Worm (Caenorhabditis elegans) whole organism, L1 larva: ENCODE results near the gene F07C6.2.

Source experiments
- C16A3.4 ChIP-seq: fragments of 150-350 bp; optimal IDR thresholded peaks from 2 replicates; lab custom pipeline; 2014; ENCODE audit warnings: missing biosample characterization, missing genetic modification characterization
- C34B4.2 ChIP-seq: sonication (generic microtip); optimal IDR thresholded peaks from 2 replicates; lab custom pipeline; 2017; ENCODE audit warnings: mild to moderate bottlenecking, missing genetic modification characterization, missing compliant biosample characterization
- F16B12.6 ChIP-seq: fragments of 150-350 bp; optimal IDR thresholded peaks from 2 replicates; lab custom pipeline; 2014; ENCODE audit warnings: missing biosample characterization, missing genetic modification characterization
- alr-1 ChIP-seq: fragments of 200-800 bp; sonication (Bioruptor generic); optimal IDR thresholded peaks from 2 replicates; lab custom pipeline; 2018; ENCODE audit warnings: borderline replicate concordance, mild to moderate bottlenecking, missing genetic modification characterization, missing compliant biosample characterization
- blmp-1 ChIP-seq: fragments of 150-350 bp; optimal IDR thresholded peaks from 2 replicates; lab custom pipeline; 2014; ENCODE audit warnings: missing biosample characterization, missing genetic modification characterization
- ceh-63 ChIP-seq: fragments of 200-800 bp; sonication (Bioruptor generic); optimal IDR thresholded peaks from 2 replicates; lab custom pipeline; 2018; ENCODE audit warnings: mild to moderate bottlenecking, missing genetic modification characterization, missing compliant biosample characterization
- ceh-82 ChIP-seq, 3 experiments: fragments of 150-350 bp in 1 of 3; sonication (generic microtip) in 2 of 3; optimal IDR thresholded peaks; 2 replicates each; lab custom pipeline; 2014 to 2017; ENCODE audit warnings: missing biosample characterization in 3 of 3, missing genetic modification characterization in 3 of 3
- ceh-88 ChIP-seq: fragments of 200-800 bp; sonication (Bioruptor generic); IDR thresholded peaks from 2 replicates; pipeline ENCODE4 v1.3.6; 2022; ENCODE audit warnings: missing genetic modification characterization, missing compliant biosample characterization
- dpl-1 ChIP-seq, 3 experiments: fragments of 150-350 bp in 2 of 3; sonication (generic microtip) in 1 of 3; optimal IDR thresholded peaks; 2 replicates each; lab custom pipeline; 2014 to 2017; ENCODE audit warnings: missing biosample characterization in 3 of 3, missing genetic modification characterization in 3 of 3, missing genetic modification reagents in 3 of 3
- efl-1 ChIP-seq, 4 experiments: fragments of 150-350 bp; optimal IDR thresholded peaks in 3 of 4; peaks in 1 of 4; 1 replicate in 1 of 4; 2 replicates in 3 of 4; lab custom pipeline; 2014; ENCODE audit warnings: missing biosample characterization in 2 of 4, missing genetic modification characterization in 2 of 4, missing genetic modification reagents in 2 of 4
- efl-3 ChIP-seq: fragments of 200-800 bp; sonication (Bioruptor generic); optimal IDR thresholded peaks from 2 replicates; lab custom pipeline; 2018; ENCODE audit warnings: mild to moderate bottlenecking, missing genetic modification characterization, missing compliant biosample characterization
- egl-13 ChIP-seq: sonication (generic microtip); optimal IDR thresholded peaks from 2 replicates; lab custom pipeline; 2016; ENCODE audit warnings: missing genotype, missing genetic modification reagents, missing genetic modification characterization, missing compliant biosample characterization
- egl-27 ChIP-seq, 2 experiments: fragments of 150-350 bp in 1 of 2; sonication (generic microtip); optimal IDR thresholded peaks; 3 replicates each; lab custom pipeline; 2017 to 2018; ENCODE audit warnings: missing biosample characterization in 2 of 2, missing genetic modification characterization in 2 of 2, missing genetic modification reagents in 2 of 2
- elt-3 ChIP-seq, 6 experiments: fragments of 150-350 bp in 1 of 6; sonication (generic microtip); optimal IDR thresholded peaks; 2 replicates each; lab custom pipeline; 2017 to 2018; ENCODE audit warnings: missing biosample characterization in 6 of 6, missing genetic modification characterization in 6 of 6, inconsistent platforms in 1 of 6
- fkh-8 ChIP-seq: sonication (generic microtip); optimal IDR thresholded peaks from 2 replicates; lab custom pipeline; 2016; ENCODE audit warnings: mild to moderate bottlenecking, missing genetic modification characterization, missing compliant biosample characterization
- grh-1 ChIP-seq: fragments of 200-800 bp; sonication (Bioruptor generic); IDR thresholded peaks from 2 replicates; pipeline ENCODE4 v1.3.6; 2022; ENCODE audit warnings: missing genetic modification reagents, missing genetic modification characterization, missing compliant biosample characterization
- hlh-17 ChIP-seq: fragments of 200-800 bp; sonication (Bioruptor generic); optimal IDR thresholded peaks from 2 replicates; lab custom pipeline; 2018; ENCODE audit warnings: missing genetic modification characterization, mild to moderate bottlenecking, missing compliant biosample characterization, moderate library complexity, borderline replicate concordance
- irx-1 ChIP-seq: sonication (generic microtip); optimal IDR thresholded peaks from 2 replicates; lab custom pipeline; 2016; ENCODE audit warnings: missing genetic modification characterization, missing compliant biosample characterization
- lin-13 ChIP-seq: fragments of 150-350 bp; optimal IDR thresholded peaks from 2 replicates; lab custom pipeline; 2014; ENCODE audit warnings: missing biosample characterization, missing genetic modification reagents, missing genetic modification characterization
- lin-14 ChIP-seq: fragments of 200-800 bp; sonication (Bioruptor generic); optimal IDR thresholded peaks from 2 replicates; lab custom pipeline; 2018; ENCODE audit warnings: mild to moderate bottlenecking, missing genetic modification characterization, moderate library complexity, missing compliant biosample characterization
- lin-35 ChIP-seq, 2 experiments: fragments of 150-350 bp; optimal IDR thresholded peaks; 2 replicates each; lab custom pipeline; 2014; ENCODE audit warnings: missing biosample characterization in 2 of 2, missing genetic modification characterization in 2 of 2, missing genetic modification reagents in 2 of 2
- lsy-2 ChIP-seq, 2 experiments: fragments of 150-350 bp; optimal IDR thresholded peaks; 2 replicates each; lab custom pipeline; 2014; ENCODE audit warnings: missing biosample characterization in 2 of 2, missing genetic modification characterization in 2 of 2
- mep-1 ChIP-seq: fragments of 150-350 bp; optimal IDR thresholded peaks from 2 replicates; lab custom pipeline; 2014; ENCODE audit warnings: missing biosample characterization, missing genetic modification characterization
- nhr-11 ChIP-seq: fragments of 150-350 bp; optimal IDR thresholded peaks from 2 replicates; lab custom pipeline; 2014; ENCODE audit warnings: missing biosample characterization, missing genetic modification characterization
- nhr-12 ChIP-seq: sonication (generic microtip); optimal IDR thresholded peaks from 2 replicates; lab custom pipeline; 2017; ENCODE audit warnings: missing biosample characterization, missing genetic modification characterization
- nhr-20 ChIP-seq: sonication (generic microtip); optimal IDR thresholded peaks from 2 replicates; lab custom pipeline; 2016; ENCODE audit warnings: mild to moderate bottlenecking, missing genetic modification characterization, missing compliant biosample characterization
- nhr-237 ChIP-seq: fragments of 150-350 bp; optimal IDR thresholded peaks from 2 replicates; lab custom pipeline; 2014; ENCODE audit warnings: missing biosample characterization, missing genetic modification characterization
- nhr-71 ChIP-seq: sonication (generic microtip); optimal IDR thresholded peaks from 2 replicates; lab custom pipeline; 2016; ENCODE audit warnings: mild to moderate bottlenecking, missing genetic modification characterization, moderate library complexity, missing compliant biosample characterization
- nhr-76 ChIP-seq: sonication (generic microtip); optimal IDR thresholded peaks from 2 replicates; lab custom pipeline; 2017; ENCODE audit warnings: missing biosample characterization, missing genetic modification characterization
- nhr-85 ChIP-seq: sonication (generic microtip); peaks from one replicate; lab custom pipeline; 2016; ENCODE audit warnings: missing genetic modification characterization, inconsistent platforms, missing compliant biosample characterization
- nhr-90 ChIP-seq: sonication (generic microtip); optimal IDR thresholded peaks from 2 replicates; lab custom pipeline; 2016; ENCODE audit warnings: mild to moderate bottlenecking, missing genetic modification characterization, missing compliant biosample characterization; ENCODE audit not compliant: poor library complexity
- pqm-1 ChIP-seq: sonication (generic microtip); optimal IDR thresholded peaks from 3 replicates; lab custom pipeline; 2017; ENCODE audit warnings: missing biosample characterization, missing genetic modification characterization
- skn-1 ChIP-seq: fragments of 150-350 bp; optimal IDR thresholded peaks from 2 replicates; lab custom pipeline; 2014; ENCODE audit warnings: missing biosample characterization, missing genetic modification characterization
- snu-23 ChIP-seq: sonication (generic microtip); optimal IDR thresholded peaks from 2 replicates; lab custom pipeline; 2016; ENCODE audit warnings: missing genetic modification characterization, missing compliant biosample characterization
- sptf-1 ChIP-seq: fragments of 150-350 bp; optimal IDR thresholded peaks from 2 replicates; lab custom pipeline; 2014; ENCODE audit warnings: missing biosample characterization, missing genetic modification characterization
- sup-37 ChIP-seq: fragments of 200-800 bp; sonication (Bioruptor generic); optimal IDR thresholded peaks from 2 replicates; lab custom pipeline; 2018; ENCODE audit warnings: mild to moderate bottlenecking, missing genetic modification characterization, missing compliant biosample characterization
- tbx-2 ChIP-seq: sonication (generic microtip); optimal IDR thresholded peaks from 2 replicates; lab custom pipeline; 2016; ENCODE audit warnings: missing genetic modification characterization, missing compliant biosample characterization
- tlp-1 ChIP-seq: fragments of 150-350 bp; optimal IDR thresholded peaks from 2 replicates; lab custom pipeline; 2014; ENCODE audit warnings: missing biosample characterization, missing genetic modification characterization
- unc-130 ChIP-seq: fragments of 150-350 bp; optimal IDR thresholded peaks from 2 replicates; lab custom pipeline; 2017; ENCODE audit warnings: missing biosample characterization, missing genetic modification characterization, inconsistent platforms
- unc-30 ChIP-seq: sonication (generic microtip); optimal IDR thresholded peaks from 2 replicates; lab custom pipeline; 2017; ENCODE audit warnings: missing biosample characterization, missing genetic modification characterization
- unc-86 ChIP-seq: sonication (generic microtip); optimal IDR thresholded peaks from 2 replicates; lab custom pipeline; 2016; ENCODE audit warnings: missing genetic modification characterization, missing compliant biosample characterization
- vab-15 ChIP-seq: sonication (generic microtip); optimal IDR thresholded peaks from 2 replicates; lab custom pipeline; 2017; ENCODE audit warnings: missing genotype, mild to moderate bottlenecking, missing genetic modification characterization, missing compliant biosample characterization
- xbp-1 ChIP-seq: sonication (generic microtip); optimal IDR thresholded peaks from 2 replicates; lab custom pipeline; 2016; ENCODE audit warnings: missing genetic modification characterization, missing compliant biosample characterization
- zag-1 ChIP-seq: fragments of 150-350 bp; optimal IDR thresholded peaks from 2 replicates; lab custom pipeline; 2014; ENCODE audit warnings: missing biosample characterization, missing genetic modification characterization
- ztf-11 ChIP-seq, 2 experiments: sonication (generic microtip); optimal IDR thresholded peaks; 2 replicates each; lab custom pipeline; 2016 to 2017; ENCODE audit warnings: missing genetic modification characterization in 2 of 2, missing biosample characterization in 1 of 2, missing compliant biosample characterization in 1 of 2

F07C6.2 gene

DNA sequence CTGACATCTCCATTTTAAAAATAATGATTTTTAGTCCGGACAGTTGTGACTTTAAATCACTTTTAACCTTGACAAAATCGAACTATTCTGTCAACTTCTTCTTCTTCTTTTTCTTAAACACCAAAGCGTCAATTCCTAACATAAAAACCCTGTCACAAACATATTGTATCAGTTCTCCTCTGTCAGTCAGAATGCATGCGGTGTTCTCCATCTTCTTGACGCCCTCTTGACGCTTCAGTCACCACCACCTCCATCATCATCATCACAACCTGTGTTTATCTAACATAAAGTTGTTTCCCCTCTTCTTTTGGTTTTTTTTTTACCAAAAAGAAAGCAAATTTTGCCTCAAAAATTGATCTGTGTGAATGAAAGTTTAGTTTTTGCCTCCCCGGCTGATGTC, 44.4 kb downstream of the F07C6.2 start:
- TF ChIP-seq egl-27 (tag; optimal IDR thresholded peaks at IDR 0.05; lab: Kevin White, UChicago) (no peak), nhr-20 (tag; lab: Kevin White, UChicago) (no peak), ceh-88 (GFP tag; lab: Robert Waterston, UW) (no peak), xbp-1 (tag; lab: Kevin White, UChicago) (no peak), skn-1 (tag; lab: Kevin White, UChicago) (no peak), vab-15 (tag; lab: Kevin White, UChicago) (no peak), egl-13 (tag; lab: Kevin White, UChicago) (no peak), zag-1 (tag; lab: Kevin White, UChicago) (no peak), unc-86 (no peak), alr-1 (tag; lab: Kevin White, UChicago) (no peak), nhr-76 (no peak), nhr-237 (tag; lab: Kevin White, UChicago) (no peak), nhr-12 (tag; lab: Kevin White, UChicago) (no peak), unc-130 (tag; lab: Kevin White, UChicago) (no peak)

ce11 chrIV:12836208-12836607, 45.2 kb downstream of the F07C6.2 start, which contains the start of gene M02B1.3:
TSS of gene M02B1.3 (plus strand) at chrIV:12836508.
- TF ChIP-seq nhr-237 (tag; lab: Kevin White, UChicago) (no peak), unc-130 (tag; lab: Kevin White, UChicago) (no peak), nhr-11 (tag; lab: Kevin White, UChicago) (no peak), tlp-1 (no peak), nhr-76 (no peak), lin-14 (GFP tag; lab: Kevin White, UChicago) (no peak), C34B4.2 (no peak), unc-86 (no peak), ceh-63 (GFP tag; lab: Kevin White, UChicago) (no peak), nhr-85 (no peak), sup-37 (GFP tag; lab: Kevin White, UChicago) (no peak), blmp-1 (no peak)

DNA sequence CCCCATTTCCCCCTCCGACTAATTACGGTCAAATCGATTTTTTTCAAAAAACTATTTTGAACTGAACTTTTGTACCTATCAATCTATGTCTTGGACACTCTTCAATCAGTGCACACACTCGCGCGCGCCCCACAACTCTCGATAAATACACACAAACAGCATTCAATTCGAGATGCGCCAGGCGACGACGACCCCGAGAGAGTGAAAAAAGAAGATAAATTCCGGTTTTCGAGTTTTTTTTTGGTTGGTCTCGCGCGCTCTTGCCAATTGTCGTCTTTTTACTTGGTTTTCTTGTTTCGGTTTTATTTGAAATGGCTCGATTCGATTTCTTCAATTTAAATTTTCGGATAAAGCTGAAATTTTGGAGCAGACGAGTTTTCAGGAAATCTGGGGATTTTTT, 49.4 kb downstream of the F07C6.2 start:
- TF ChIP-seq pqm-1 (no peak), lin-14 (GFP tag; lab: Kevin White, UChicago) (peak; percentile 83), irx-1 (tag; lab: Kevin White, UChicago) (peak; percentile 5), sptf-1 (no peak), unc-30 (tag; lab: Kevin White, UChicago) (no peak), lin-35 (GFP tag; optimal IDR thresholded peaks at IDR 0.05; lab: Kevin White, UChicago) (peak in 1 of 2 experiments; percentile 24), tbx-2 (tag; lab: Kevin White, UChicago) (peak; percentile 32), lin-13 (GFP tag; lab: Kevin White, UChicago) (no peak), nhr-85 (peak; percentile 18), snu-23 (GFP tag; lab: Kevin White, UChicago) (peak; percentile 51), efl-1 (optimal IDR thresholded peaks at IDR 0.05; lab: Kevin White, UChicago) (peak in 1 of 2 experiments; percentile 16), efl-1 (GFP tag; optimal IDR thresholded peaks at IDR 0.05 in 1 of 2; lab: Kevin White, UChicago) (peak in 1 of 2 experiments; percentile 73), hlh-17 (GFP tag; lab: Kevin White, UChicago) (no peak), fkh-8 (tag; lab: Kevin White, UChicago) (no peak), C16A3.4 (no peak), efl-3 (GFP tag; lab: Kevin White, UChicago) (no peak), blmp-1 (peak; percentile 86), grh-1 (GFP tag; lab: Robert Waterston, UW) (peak; percentile 15; the same call in 1 of the 2 replicates), nhr-20 (tag; lab: Kevin White, UChicago) (peak; percentile 40), mep-1 (tag; lab: Kevin White, UChicago) (peak; percentile 28), nhr-71 (tag; lab: Kevin White, UChicago) (peak; percentile 30), nhr-90 (tag; lab: Kevin White, UChicago) (no peak), elt-3 (tag; optimal IDR thresholded peaks at IDR 0.05; lab: Kevin White, UChicago) (no peak), lsy-2 (tag; optimal IDR thresholded peaks at IDR 0.05; lab: Kevin White, UChicago) (peak in 1 of 2 experiments; percentile 38), ztf-11 (tag; optimal IDR thresholded peaks at IDR 0.05; lab: Kevin White, UChicago) (no peak), ceh-82 (tag; optimal IDR thresholded peaks at IDR 0.05; lab: Kevin White, UChicago) (peak in 2 of 3 experiments; percentile 13 to 16), F16B12.6 (tag; lab: Kevin White, UChicago) (no peak), dpl-1 (GFP tag; optimal IDR thresholded peaks at IDR 0.05; lab: Kevin White, UChicago) (peak in 1 of 3 experiments; percentile 29)
- TF ChIP-seq, all 84 proteins: peak for 15
